Fruit fly (Drosophila melanogaster): Measurements from ENCODE around the gene CG13907.

CG13907 gene

dm6 chr3L:895314-895980 lies 13.6 kb upstream of the CG13907 start, which contains the start of gene CG34056 (continued):
- TF ChIP-seq ara (GFP tag; IDR thresholded peaks at IDR 0.05) (peak; percentile 96), gsb (GFP tag; IDR thresholded peaks at IDR 0.05) (peak; percentile 94), lab (GFP tag; optimal IDR thresholded peaks at IDR 0.05) (peak; percentile 96), CG2202 (tag; optimal IDR thresholded peaks at IDR 0.05) (peak; percentile 60), Hand (GFP tag; optimal IDR thresholded peaks at IDR 0.05) (peak; percentile 40), CG10959 (GFP tag; IDR thresholded peaks at IDR 0.05) (peak; percentile 85), CG8359 (GFP tag; optimal IDR thresholded peaks at IDR 0.05; ENCODE audit: borderline replicate concordance) (peak; percentile 82), gem (tag; optimal IDR thresholded peaks at IDR 0.05) (peak; percentile 95), pros (GFP tag; optimal IDR thresholded peaks at IDR 0.05) (peak; percentile 39), CG18764 (GFP tag; optimal IDR thresholded peaks at IDR 0.05) (peak; percentile 91), CG17829 (tag; optimal IDR thresholded peaks at IDR 0.05) (peak; percentile 95), CG3838 (GFP tag; optimal IDR thresholded peaks at IDR 0.05) (peak; percentile 62), CG17912 (GFP tag; optimal IDR thresholded peaks at IDR 0.05) (no peak), Deaf1 (tag; optimal IDR thresholded peaks at IDR 0.05) (peak; percentile 78), disco-r (GFP tag; optimal IDR thresholded peaks at IDR 0.05) (peak; percentile 59), bcd (GFP tag; optimal IDR thresholded peaks at IDR 0.05) (peak; percentile 91), ewg (GFP tag; optimal IDR thresholded peaks at IDR 0.05) (peak; percentile 75), peb (GFP tag; IDR thresholded peaks at IDR 0.05) (peak; percentile 91), Dll (GFP tag; IDR thresholded peaks at IDR 0.05; ENCODE audit: partially characterized antibody) (0 out of 4 replicates have a peak, but pooled peaks have one; percentile 44), Dad (GFP tag; optimal IDR thresholded peaks at IDR 0.05) (peak; percentile 74), C15 (GFP tag; IDR thresholded peaks at IDR 0.05) (peak; percentile 82), pfk (GFP tag; optimal IDR thresholded peaks at IDR 0.05) (no peak), danr (GFP tag; IDR thresholded peaks at IDR 0.05) (peak; percentile 95), CG17361 (GFP tag; IDR thresholded peaks at IDR 0.05) (peak; percentile 94), CG11456 (GFP tag; IDR thresholded peaks at IDR 0.05) (peak; percentile 95), ind (GFP tag; optimal IDR thresholded peaks at IDR 0.05) (peak; percentile 94), ranshi (GFP tag; IDR thresholded peaks at IDR 0.05) (peak; percentile 95), Fer2 (tag; optimal IDR thresholded peaks at IDR 0.05) (peak; percentile 83), bsh (GFP tag; optimal IDR thresholded peaks at IDR 0.05) (peak; percentile 87 to 93), B-H1 (GFP tag; IDR thresholded peaks at IDR 0.05) (peak; percentile 93), CG3281 (GFP tag; optimal IDR thresholded peaks at IDR 0.05) (peak; percentile 93), crc (GFP tag; optimal IDR thresholded peaks at IDR 0.05) (peak; percentile 85), CTCF (GFP tag; optimal IDR thresholded peaks at IDR 0.05) (peak; percentile 53), gt (GFP tag; IDR thresholded peaks at IDR 0.05) (peak; percentile 77), toy (GFP tag; IDR thresholded peaks at IDR 0.05) (peak; percentile 87), Fer3 (tag; optimal IDR thresholded peaks at IDR 0.05) (peak; percentile 95), sqz (GFP tag; optimal IDR thresholded peaks at IDR 0.05) (peak; percentile 93), CG34376 (GFP tag; optimal IDR thresholded peaks at IDR 0.05) (peak; percentile 64), CG12236 (GFP tag; optimal IDR thresholded peaks at IDR 0.05) (peak; percentile 72), CG15269 (tag; optimal IDR thresholded peaks at IDR 0.05) (peak; percentile 91), tgo (GFP tag; IDR thresholded peaks at IDR 0.05) (peak; percentile 96), Sox102F (GFP tag; optimal IDR thresholded peaks at IDR 0.05) (peak; percentile 93), HmgZ (tag; optimal IDR thresholded peaks at IDR 0.05) (peak; percentile 66), Atf6 (GFP tag; IDR thresholded peaks at IDR 0.05) (peak; percentile 91), CG9876 (GFP tag; optimal IDR thresholded peaks at IDR 0.05) (no peak), btn (GFP tag; optimal IDR thresholded peaks at IDR 0.05) (peak; percentile 68), nmo (GFP tag; optimal IDR thresholded peaks at IDR 0.05) (peak; percentile 88), CG4730 (GFP tag; IDR thresholded peaks at IDR 0.05) (peak; percentile 95), Taf1 (GFP tag; IDR thresholded peaks at IDR 0.05) (peak; percentile 84), nerfin-1 (tag; optimal IDR thresholded peaks at IDR 0.05) (peak; percentile 98)
